Fruit fly (Drosophila melanogaster) whole organism, wandering third instar larva: Measurements from ENCODE around the gene CG7985.

Experiments
- Abd-B ChIP-seq: fragments of >200 bp; optimal IDR thresholded peaks from 2 replicates; lab custom pipeline; 2017; ENCODE audit warnings: missing biosample characterization, missing genetic modification characterization
- CG32264 ChIP-seq: fragments of 200-800 bp; sonication (Bioruptor generic); optimal IDR thresholded peaks from 2 replicates; lab custom pipeline; 2016; ENCODE audit warnings: missing biosample characterization, missing genetic modification characterization
- CG9705 ChIP-seq: fragments of 200-800 bp; sonication (Bioruptor generic); optimal IDR thresholded peaks from 2 replicates; lab custom pipeline; 2018; ENCODE audit warnings: missing biosample characterization, mild to moderate bottlenecking, missing genetic modification characterization
- CrebA ChIP-seq: fragments of 200-800 bp; sonication (Bioruptor generic); optimal IDR thresholded peaks from 2 replicates; lab custom pipeline; 2016; ENCODE audit warnings: missing biosample characterization, mild to moderate bottlenecking, missing genetic modification characterization, borderline replicate concordance
- Dfd ChIP-seq: fragments of >200 bp; optimal IDR thresholded peaks from 2 replicates; lab custom pipeline; 2017; ENCODE audit warnings: missing biosample characterization, missing genetic modification characterization
- Dif ChIP-seq: fragments of 200-275, 200-300 bp; sonication (Bioruptor generic); optimal IDR thresholded peaks from 2 replicates; lab custom pipeline; 2018; ENCODE audit warnings: missing biosample characterization, missing genetic modification characterization; ENCODE audit not compliant: partially characterized antibody
- GATAd ChIP-seq: sonication (Bioruptor generic); optimal IDR thresholded peaks from 2 replicates; lab custom pipeline; 2016; ENCODE audit warnings: missing biosample characterization, missing genetic modification characterization
- HLH106 ChIP-seq: fragments of 200-800 bp; optimal IDR thresholded peaks from 3 replicates; lab custom pipeline; 2019; ENCODE audit warnings: missing biosample characterization, mild to moderate bottlenecking, missing genetic modification characterization, moderate library complexity
- Hnf4 ChIP-seq: fragments of 200-800 bp; sonication (Bioruptor generic); optimal IDR thresholded peaks from 2 replicates; lab custom pipeline; 2016; ENCODE audit warnings: missing biosample characterization, mild to moderate bottlenecking, missing genetic modification characterization
- Hr78 ChIP-seq: fragments of >200 bp; optimal IDR thresholded peaks from 2 replicates; lab custom pipeline; 2017; ENCODE audit warnings: missing biosample characterization, missing genetic modification characterization
- Hr83 ChIP-seq: fragments of 200-300 bp; sonication (Bioruptor generic); optimal IDR thresholded peaks from 2 replicates; lab custom pipeline; 2016; ENCODE audit warnings: missing biosample characterization, mild to moderate bottlenecking, missing genetic modification characterization, moderate library complexity; ENCODE audit not compliant: poor library complexity, severe bottlenecking
- Jra ChIP-seq: sonication (Bioruptor generic); optimal IDR thresholded peaks from 2 replicates; lab custom pipeline; 2016; ENCODE audit warnings: missing biosample characterization, missing genetic modification characterization
- Mio ChIP-seq: sonication (Bioruptor generic); optimal IDR thresholded peaks from 2 replicates; lab custom pipeline; 2016; ENCODE audit warnings: missing biosample characterization, missing genetic modification characterization
- Myc ChIP-seq: fragments of >200 bp; optimal IDR thresholded peaks from 2 replicates; lab custom pipeline; 2017
- N ChIP-seq: fragments of >200 bp; optimal IDR thresholded peaks from 2 replicates; lab custom pipeline; 2018; ENCODE audit warnings: missing biosample characterization, missing external identifiers, missing genetic modification characterization
- OdsH ChIP-seq: fragments of 200-800 bp; sonication (Bioruptor generic); optimal IDR thresholded peaks from 2 replicates; lab custom pipeline; 2016; ENCODE audit warnings: missing biosample characterization, mild to moderate bottlenecking, missing genetic modification characterization
- Rel ChIP-seq, 2 experiments: fragments of 200-800 bp; sonication (Bioruptor generic) in 1 of 2; optimal IDR thresholded peaks; 2 replicates in 1 of 2; 3 replicates in 1 of 2; lab custom pipeline; 2016 to 2019; ENCODE audit warnings: mild to moderate bottlenecking in 2 of 2, missing biosample characterization in 2 of 2, missing genetic modification characterization in 2 of 2, moderate library complexity in 1 of 2
- Sp1 ChIP-seq: fragments of 200-800 bp; sonication (Bioruptor generic); optimal IDR thresholded peaks from 3 replicates; lab custom pipeline; 2019; ENCODE audit warnings: missing biosample characterization, mild to moderate bottlenecking, missing genetic modification characterization, moderate library complexity
- Vsx2 ChIP-seq: fragments of 200-300, 225-300 bp; sonication (Bioruptor generic); optimal IDR thresholded peaks from 2 replicates; lab custom pipeline; 2018; ENCODE audit warnings: missing biosample characterization, missing genetic modification characterization; ENCODE audit not compliant: partially characterized antibody
- br ChIP-seq: fragments of 200-800 bp; sonication (Bioruptor generic); optimal IDR thresholded peaks from 2 replicates; lab custom pipeline; 2016; ENCODE audit warnings: missing biosample characterization, missing genetic modification characterization
- brk ChIP-seq: fragments of 200-800 bp; sonication (Bioruptor generic); optimal IDR thresholded peaks from 2 replicates; lab custom pipeline; 2016; ENCODE audit warnings: missing biosample characterization, mild to moderate bottlenecking, missing genetic modification characterization
- dl ChIP-seq, 2 experiments: fragments of 175-275, 200-275 bp in 1 of 2; fragments of 200-275 bp in 1 of 2; sonication (Bioruptor generic); optimal IDR thresholded peaks; lab custom pipeline; 2018; ENCODE audit warnings: mild to moderate bottlenecking in 2 of 2, missing biosample characterization in 2 of 2, missing genetic modification characterization in 2 of 2, moderate library complexity in 2 of 2; ENCODE audit not compliant: partially characterized antibody in 2 of 2, insufficient read depth in 1 of 2
- dmrt93B ChIP-seq: fragments of 200-800 bp; sonication (Bioruptor generic); optimal IDR thresholded peaks from 2 replicates; lab custom pipeline; 2018; ENCODE audit warnings: missing biosample characterization, mild to moderate bottlenecking, missing genetic modification characterization
- dsf ChIP-seq: sonication (Bioruptor generic); optimal IDR thresholded peaks from 2 replicates; lab custom pipeline; 2016; ENCODE audit warnings: missing biosample characterization, missing genetic modification characterization, borderline replicate concordance
- ey ChIP-seq: fragments of 200-800 bp; sonication (Bioruptor generic); optimal IDR thresholded peaks from 2 replicates; lab custom pipeline; 2016; ENCODE audit warnings: missing biosample characterization, missing genetic modification characterization
- foxo ChIP-seq, 2 experiments: fragments of 200-800 bp; sonication (Bioruptor generic); optimal IDR thresholded peaks; 2 replicates in 1 of 2; 3 replicates in 1 of 2; lab custom pipeline; 2016 to 2017; ENCODE audit warnings: missing biosample characterization in 2 of 2, missing genetic modification characterization in 2 of 2
- fru ChIP-seq: fragments of 200-800 bp; sonication (Bioruptor generic); optimal IDR thresholded peaks from 3 replicates; lab custom pipeline; 2016; ENCODE audit warnings: missing biosample characterization, mild to moderate bottlenecking, missing genetic modification characterization
- h ChIP-seq: fragments of 200-800 bp; sonication (Bioruptor generic); optimal IDR thresholded peaks from 3 replicates; lab custom pipeline; 2016; ENCODE audit warnings: missing biosample characterization, mild to moderate bottlenecking, missing genetic modification characterization
- jim ChIP-seq: fragments of 175-275, 200-325 bp; sonication (Bioruptor generic); optimal IDR thresholded peaks from 2 replicates; lab custom pipeline; 2016; ENCODE audit warnings: missing biosample characterization, mild to moderate bottlenecking, missing genetic modification characterization
- lola ChIP-seq: fragments of >200 bp; optimal IDR thresholded peaks from 2 replicates; lab custom pipeline; 2017; ENCODE audit warnings: missing biosample characterization, missing genetic modification characterization
- pan ChIP-seq: fragments of >200 bp; optimal IDR thresholded peaks from 2 replicates; lab custom pipeline; 2017
- psq ChIP-seq: fragments of 200-800 bp; sonication (Bioruptor generic); optimal IDR thresholded peaks from 3 replicates; lab custom pipeline; 2017; ENCODE audit warnings: missing biosample characterization, mild to moderate bottlenecking, missing genetic modification characterization, moderate library complexity
- rgr ChIP-seq: fragments of 200-800 bp; sonication (Bioruptor generic); optimal IDR thresholded peaks from 3 replicates; lab custom pipeline; 2016; ENCODE audit warnings: missing biosample characterization, mild to moderate bottlenecking, missing genetic modification characterization
- sage ChIP-seq: fragments of 200-800 bp; sonication (Bioruptor generic); optimal IDR thresholded peaks from 2 replicates; lab custom pipeline; 2016; ENCODE audit warnings: missing biosample characterization, mild to moderate bottlenecking, missing genetic modification characterization
- sv ChIP-seq: fragments of 200-800 bp; sonication (Bioruptor generic); optimal IDR thresholded peaks from 3 replicates; lab custom pipeline; 2016; ENCODE audit warnings: missing biosample characterization, missing genetic modification characterization
- tai ChIP-seq: sonication (Bioruptor generic); optimal IDR thresholded peaks from 2 replicates; lab custom pipeline; 2016; ENCODE audit warnings: missing biosample characterization, missing genetic modification characterization
- usp ChIP-seq: fragments of >200 bp; optimal IDR thresholded peaks from 2 replicates; lab custom pipeline; 2017; ENCODE audit warnings: missing biosample characterization, missing genetic modification characterization
- woc ChIP-seq: sonication (Bioruptor generic); optimal IDR thresholded peaks from 2 replicates; lab custom pipeline; 2016; ENCODE audit warnings: missing biosample characterization, mild to moderate bottlenecking, missing genetic modification characterization

The CG7985 gene

DNA sequence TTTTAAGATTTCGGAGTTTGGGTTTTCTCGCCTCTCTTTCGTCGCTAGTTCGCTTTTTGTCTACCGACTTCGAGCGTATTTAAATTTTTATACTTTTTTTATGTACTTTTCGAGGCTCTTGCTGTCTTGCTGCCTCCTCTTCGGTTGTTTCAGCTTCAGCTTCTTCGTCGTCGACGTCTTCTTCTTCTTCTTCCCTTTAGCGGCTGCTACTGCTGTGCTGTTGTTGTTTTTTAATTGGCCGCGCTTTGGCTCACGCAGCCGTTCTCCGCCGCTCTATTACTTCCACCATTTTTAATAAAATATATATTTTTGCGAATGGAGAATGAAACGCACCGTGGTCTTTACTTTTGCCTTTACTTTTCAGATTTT lies 3.1 kb upstream of the CG7985 start:
- TF ChIP-seq sage (GFP tag; lab: Kevin White, UChicago) (no peak), lola (GFP tag; lab: Kevin White, UChicago) (no peak), CG32264 (no peak), dl (GFP tag; optimal IDR thresholded peaks at IDR 0.05; lab: Kevin White, UChicago; ENCODE audit: insufficient read depth in 1 of 2, partially characterized antibody in 2 of 2) (no peak), Dif (no peak), Abd-B (GFP tag; lab: Kevin White, UChicago) (no peak)

DNA sequence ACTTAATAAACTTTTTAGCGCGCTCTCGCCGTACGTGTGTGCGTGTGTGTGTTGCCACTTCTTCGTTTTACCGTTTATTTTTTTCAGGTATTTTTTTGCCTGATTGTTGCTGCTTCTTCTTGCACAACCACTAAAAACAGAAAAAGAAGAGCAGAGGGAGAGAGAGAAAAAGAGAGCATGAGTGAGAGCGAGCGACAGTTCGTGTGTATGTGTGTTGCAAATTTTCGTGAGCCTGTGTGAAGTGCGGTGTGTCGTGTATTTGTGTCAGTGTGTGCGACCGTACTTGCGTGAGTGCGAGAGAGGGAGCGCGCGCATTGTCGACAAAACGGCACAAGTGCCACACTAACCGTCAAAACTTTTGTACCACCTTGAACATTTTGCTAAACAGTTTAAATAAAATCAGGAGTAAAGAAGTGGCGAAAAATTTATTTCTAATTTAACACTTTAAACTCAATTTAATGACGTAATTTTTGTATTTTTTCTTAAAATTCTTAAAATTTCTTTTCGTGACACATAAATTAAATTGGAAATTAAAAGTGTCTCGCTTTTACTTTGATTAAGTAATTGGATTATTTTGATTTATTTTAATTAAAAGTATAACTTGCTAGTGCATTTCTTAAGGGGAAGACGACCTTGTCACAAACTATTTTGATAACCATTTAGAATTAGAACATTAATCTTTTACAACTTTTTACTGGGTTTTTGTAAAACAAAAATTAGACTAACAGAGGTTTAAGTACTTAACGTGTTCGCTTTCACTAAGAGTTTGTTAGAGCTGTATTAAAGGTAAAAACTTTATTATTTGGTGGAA lies 2.5 kb upstream of the CG7985 start:
- TF ChIP-seq Dif (peak; percentile 97), br (GFP tag; lab: Kevin White, UChicago) (no peak), jim (GFP tag; lab: Kevin White, UChicago) (peak; percentile 77), tai (GFP tag; lab: Kevin White, UChicago) (no peak), ey (GFP tag; lab: Kevin White, UChicago) (peak; percentile 27), sage (GFP tag; lab: Kevin White, UChicago) (peak; percentile 80), fru (GFP tag; lab: Kevin White, UChicago) (peak; percentile 68), Jra (GFP tag; lab: Kevin White, UChicago) (peak; percentile 9), Dfd (no peak), GATAd (no peak), Mio (no peak), dsf (no peak), Hr78 (GFP tag; lab: Kevin White, UChicago) (peak; percentile 58), lola (GFP tag; lab: Kevin White, UChicago) (no peak), Abd-B (GFP tag; lab: Kevin White, UChicago) (no peak), CrebA (GFP tag; lab: Kevin White, UChicago) (no peak), Vsx2 (GFP tag; lab: Kevin White, UChicago) (peak; percentile 92), Hr83 (GFP tag; lab: Kevin White, UChicago) (peak; percentile 77), rgr (GFP tag; lab: Kevin White, UChicago) (peak; percentile 33), Sp1 (peak; percentile 60), Hnf4 (peak; percentile 8), dmrt93B (GFP tag; lab: Kevin White, UChicago) (peak; percentile 56), CG32264 (peak; percentile 18), woc (GFP tag; lab: Kevin White, UChicago) (peak; percentile 66), OdsH (GFP tag; lab: Kevin White, UChicago) (peak; percentile 8), foxo (GFP tag; optimal IDR thresholded peaks at IDR 0.05; lab: Kevin White, UChicago) (peak; percentile 65 to 89), Myc (lab: Kevin White, UChicago) (no peak), dl (GFP tag; optimal IDR thresholded peaks at IDR 0.05; lab: Kevin White, UChicago; ENCODE audit: insufficient read depth in 1 of 2, partially characterized antibody in 2 of 2) (peak; percentile 94 to 95), HLH106 (tag; lab: Kevin White, UChicago) (peak; percentile 53), CG9705 (GFP tag; lab: Kevin White, UChicago) (no peak), pan (lab: Kevin White, UChicago) (no peak), psq (GFP tag; lab: Kevin White, UChicago) (peak; percentile 94), brk (GFP tag; lab: Kevin White, UChicago) (no peak), usp (GFP tag; lab: Kevin White, UChicago) (no peak), N (GFP tag; lab: Kevin White, UChicago) (peak; percentile 94), Rel (GFP tag; optimal IDR thresholded peaks at IDR 0.05; lab: Kevin White, UChicago) (peak; percentile 89), Rel (tag; optimal IDR thresholded peaks at IDR 0.05; lab: Kevin White, UChicago) (peak; percentile 58), sv (GFP tag; lab: Kevin White, UChicago) (peak; percentile 48), h (GFP tag; lab: Kevin White, UChicago) (peak; percentile 63)
